Worm (Caenorhabditis elegans): ENCODE data around the gene Y67D2.2.

- TF ChIP-seq ceh-90 (tag; optimal IDR thresholded peaks at IDR 0.05) (no peak), pax-3 (tag; optimal IDR thresholded peaks at IDR 0.05) (no peak), ceh-88 (GFP tag; IDR thresholded peaks at IDR 0.05) (no peak)
Observed at ce11 chrIII:1604514-1604976, 45.9 kb downstream of the Y67D2.2 start, which contains the start of gene Y22D7AL.6.
